Worm (Caenorhabditis elegans) whole organism, L4 larva: Measurements from ENCODE around the gene Y6G8.14.

Experiments
- aly-2 ChIP-seq: sonication (generic microtip); optimal IDR thresholded peaks from 2 replicates; lab custom pipeline; 2018; ENCODE audit warnings: missing biosample characterization, missing genetic modification characterization
- nhr-237 ChIP-seq: sonication (generic microtip); optimal IDR thresholded peaks from 2 replicates; lab custom pipeline; 2017; ENCODE audit warnings: missing biosample characterization, missing genetic modification characterization
- skn-1 ChIP-seq: fragments of 150-350 bp; optimal IDR thresholded peaks from 2 replicates; lab custom pipeline; 2014; ENCODE audit warnings: missing biosample characterization, missing genetic modification characterization
- unc-62 ChIP-seq, 3 experiments: fragments of 150-350 bp in 1 of 3; sonication (generic microtip); optimal IDR thresholded peaks in 2 of 3; peaks in 1 of 3; 1 replicate in 1 of 3; 2 replicates in 2 of 3; lab custom pipeline; 2014 to 2017; ENCODE audit warnings: missing biosample characterization in 3 of 3, missing genetic modification characterization in 3 of 3, missing genetic modification reagents in 3 of 3, missing genotype in 1 of 3

DNA sequence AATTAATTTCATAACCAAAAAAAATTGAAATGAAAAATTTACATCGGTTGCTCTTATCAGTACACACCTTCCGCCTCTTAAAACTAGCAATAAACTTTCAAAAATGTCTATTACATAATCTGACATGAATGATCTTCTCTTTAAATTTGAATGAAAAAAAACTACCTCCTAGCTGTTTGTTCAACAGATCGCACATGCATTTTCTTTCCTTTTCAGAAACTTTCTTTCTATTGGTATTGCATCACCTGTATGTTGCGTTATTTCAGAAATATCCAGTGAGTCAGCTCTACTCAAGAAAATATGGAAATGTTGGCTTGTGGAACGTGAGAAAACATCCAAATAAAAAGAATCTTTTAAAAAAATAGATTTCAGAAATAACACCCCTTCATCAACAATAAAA is 9.1 kb upstream of the Y6G8.14 start, which contains the start of gene F57G4.1:
- TF ChIP-seq aly-2 (tag; lab: Kevin White, UChicago) (no peak), unc-62 (GFP tag; optimal IDR thresholded peaks at IDR 0.05 in 1 of 2; lab: Kevin White, UChicago) (no peak), unc-62 (tag; optimal IDR thresholded peaks at IDR 0.05; lab: Kevin White, UChicago) (no peak), nhr-237 (no peak), skn-1 (no peak)
